Worm (Caenorhabditis elegans) whole organism, L4/young adult: ENCODE measurements around the gene F40F9.3.

Experiments used
- W03F9.2 ChIP-seq: fragments of 150-350 bp; optimal IDR thresholded peaks from 2 replicates; lab custom pipeline; 2014; ENCODE audit warnings: missing biosample characterization, missing genetic modification characterization
- him-1 ChIP-seq: sonication (generic microtip); optimal IDR thresholded peaks from 2 replicates; lab custom pipeline; 2016; ENCODE audit warnings: missing genotype, missing genetic modification reagents, missing genetic modification characterization, missing compliant biosample characterization

DNA sequence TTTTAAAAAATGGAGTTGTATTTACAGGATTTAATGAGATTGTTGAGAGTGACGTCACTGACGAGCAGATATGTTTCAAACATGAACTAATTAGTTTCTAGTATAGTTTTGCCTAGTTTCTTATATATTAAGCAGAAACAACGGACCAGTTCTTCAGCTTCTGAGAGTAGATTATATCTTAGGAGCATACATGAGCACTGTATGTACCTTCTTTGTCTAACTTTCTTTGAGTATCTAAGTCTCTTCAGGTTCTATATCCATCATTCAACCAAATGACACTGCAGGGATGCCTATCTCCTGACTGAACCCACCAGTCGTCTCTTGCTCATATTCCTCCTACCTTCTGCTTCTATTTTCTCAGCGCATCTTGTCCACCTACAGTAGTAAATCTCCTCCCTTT lies 18.3 kb upstream of the F40F9.3 start, which contains the start of gene her-1:
- TF ChIP-seq him-1 (no peak), W03F9.2 (tag; lab: Kevin White, UChicago) (no peak)
